Worm (Caenorhabditis elegans): ENCODE measurements around the gene srx-116.

ce11 chrV:12719713-12720112 lies 49.0 kb downstream of the srx-116 start, which contains the start of gene R11D1.7:
- TF ChIP-seq dao-5 (tag; optimal IDR thresholded peaks at IDR 0.05), result no peak
- no peak for TF ChIP-seq him-1 (tag; optimal IDR thresholded peaks at IDR 0.05)
- no peak for TF ChIP-seq W03F9.2 (tag; optimal IDR thresholded peaks at IDR 0.05)

Data from whole organism, L4/young adult.